Fruit fly (Drosophila melanogaster): Measurements from ENCODE around the gene HDAC3.
A peak's percentile ranks its signal among the peaks of the same experiment; 100 is the strongest.

The HDAC3 gene

dm6 chr3R:5463199-5463949 lies 11.0 kb downstream of the HDAC3 start:
- TF ChIP-seq Clk (GFP tag; optimal IDR thresholded peaks at IDR 0.05) (no peak), cic (GFP tag; optimal IDR thresholded peaks at IDR 0.05) (no peak), Crg-1 (GFP tag; optimal IDR thresholded peaks at IDR 0.05) (no peak), CG11617 (GFP tag; optimal IDR thresholded peaks at IDR 0.05) (no peak), bab1 (GFP tag; optimal IDR thresholded peaks at IDR 0.05) (no peak), pad (GFP tag; optimal IDR thresholded peaks at IDR 0.05) (peak; percentile 28), tj (GFP tag; optimal IDR thresholded peaks at IDR 0.05) (peak; percentile 66)

- TF ChIP-seq cnc (optimal IDR thresholded peaks at IDR 0.05): no peak
- no peak for TF ChIP-seq CG7101 (tag; optimal IDR thresholded peaks at IDR 0.05)
- no peak for TF ChIP-seq Clk (GFP tag; optimal IDR thresholded peaks at IDR 0.05)
- no peak for TF ChIP-seq Hr96 (GFP tag; optimal IDR thresholded peaks at IDR 0.05)
- no peak for TF ChIP-seq CG12768 (GFP tag; optimal IDR thresholded peaks at IDR 0.05)
- TF ChIP-seq pad (GFP tag; optimal IDR thresholded peaks at IDR 0.05): no peak
- TF ChIP-seq cic (GFP tag; optimal IDR thresholded peaks at IDR 0.05): no peak
- no peak for TF ChIP-seq CG5204 (GFP tag; optimal IDR thresholded peaks at IDR 0.05)
- no peak for TF ChIP-seq CG7045 (GFP tag; optimal IDR thresholded peaks at IDR 0.05)
- TF ChIP-seq CG33017 (tag; optimal IDR thresholded peaks at IDR 0.05): no peak
- TF ChIP-seq CG14711 (tag; optimal IDR thresholded peaks at IDR 0.05): no peak
- no peak for TF ChIP-seq Crg-1 (GFP tag; optimal IDR thresholded peaks at IDR 0.05)
- no peak for TF ChIP-seq toe (GFP tag; optimal IDR thresholded peaks at IDR 0.05)
- TF ChIP-seq CG11617 (GFP tag; optimal IDR thresholded peaks at IDR 0.05): no peak
- no peak for TF ChIP-seq Mnt (GFP tag; optimal IDR thresholded peaks at IDR 0.05)
- TF ChIP-seq bab1 (GFP tag; optimal IDR thresholded peaks at IDR 0.05): no peak
- TF ChIP-seq kay (GFP tag; ENCODE audit: borderline replicate concordance): no peak
- TF ChIP-seq ovo (GFP tag; optimal IDR thresholded peaks at IDR 0.05): no peak
- no peak for TF ChIP-seq CG1620 (GFP tag; optimal IDR thresholded peaks at IDR 0.05)
- no peak for TF ChIP-seq tj (GFP tag; optimal IDR thresholded peaks at IDR 0.05)
Observed at dm6 chr3R:5458627-5459026, 15.8 kb downstream of the HDAC3 start.

- TF ChIP-seq cic (GFP tag; optimal IDR thresholded peaks at IDR 0.05) (no peak), tj (GFP tag; optimal IDR thresholded peaks at IDR 0.05) (no peak), ovo (GFP tag; optimal IDR thresholded peaks at IDR 0.05) (no peak), CG1620 (GFP tag; optimal IDR thresholded peaks at IDR 0.05) (no peak), Crg-1 (GFP tag; optimal IDR thresholded peaks at IDR 0.05) (no peak), CG7101 (tag; optimal IDR thresholded peaks at IDR 0.05) (no peak), bab1 (GFP tag; optimal IDR thresholded peaks at IDR 0.05) (no peak), CG11617 (GFP tag; optimal IDR thresholded peaks at IDR 0.05) (no peak), cnc (optimal IDR thresholded peaks at IDR 0.05) (no peak), kay (GFP tag; ENCODE audit: borderline replicate concordance) (no peak), pad (GFP tag; optimal IDR thresholded peaks at IDR 0.05) (no peak), Mnt (GFP tag; optimal IDR thresholded peaks at IDR 0.05) (no peak), CG14711 (tag; optimal IDR thresholded peaks at IDR 0.05) (no peak), CG7045 (GFP tag; optimal IDR thresholded peaks at IDR 0.05) (no peak)
Observed at dm6 chr3R:5454334-5454733, 20.1 kb downstream of the HDAC3 start.

DNA sequence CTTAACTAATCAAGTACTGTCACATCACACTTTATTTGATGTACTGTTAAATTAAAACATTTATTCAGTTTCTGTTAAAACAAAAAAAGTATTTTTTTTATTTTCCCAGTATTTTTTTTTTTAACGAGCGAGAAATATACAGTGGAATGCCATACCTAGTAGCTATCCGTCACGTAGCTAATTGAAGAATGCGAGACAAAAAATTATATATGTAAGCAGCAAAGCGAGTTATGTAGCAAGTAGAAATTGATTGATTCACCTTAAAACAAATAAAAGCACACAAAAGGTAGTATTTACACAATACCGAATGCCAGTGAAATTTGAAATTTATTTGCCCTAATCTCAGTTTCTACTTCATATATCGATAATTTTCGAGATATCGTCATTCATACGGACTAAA lies 35.6 kb downstream of the HDAC3 start:
- TF ChIP-seq Clk (GFP tag; optimal IDR thresholded peaks at IDR 0.05) (no peak), CG1620 (GFP tag; optimal IDR thresholded peaks at IDR 0.05) (no peak), cic (GFP tag; optimal IDR thresholded peaks at IDR 0.05) (no peak), CG12768 (GFP tag; optimal IDR thresholded peaks at IDR 0.05) (no peak), cnc (optimal IDR thresholded peaks at IDR 0.05) (no peak), tj (GFP tag; optimal IDR thresholded peaks at IDR 0.05) (no peak), CG33017 (tag; optimal IDR thresholded peaks at IDR 0.05) (no peak), pad (GFP tag; optimal IDR thresholded peaks at IDR 0.05) (no peak), bab1 (GFP tag; optimal IDR thresholded peaks at IDR 0.05) (no peak), CG11617 (GFP tag; optimal IDR thresholded peaks at IDR 0.05) (no peak), Crg-1 (GFP tag; optimal IDR thresholded peaks at IDR 0.05) (no peak), CG14711 (tag; optimal IDR thresholded peaks at IDR 0.05) (no peak), kay (GFP tag; ENCODE audit: borderline replicate concordance) (no peak), Hr96 (GFP tag; optimal IDR thresholded peaks at IDR 0.05) (no peak), CG7101 (tag; optimal IDR thresholded peaks at IDR 0.05) (no peak), CG7045 (GFP tag; optimal IDR thresholded peaks at IDR 0.05) (no peak), ovo (GFP tag; optimal IDR thresholded peaks at IDR 0.05) (no peak), toe (GFP tag; optimal IDR thresholded peaks at IDR 0.05) (no peak), Mnt (GFP tag; optimal IDR thresholded peaks at IDR 0.05) (no peak), CG5204 (GFP tag; optimal IDR thresholded peaks at IDR 0.05) (no peak)

DNA sequence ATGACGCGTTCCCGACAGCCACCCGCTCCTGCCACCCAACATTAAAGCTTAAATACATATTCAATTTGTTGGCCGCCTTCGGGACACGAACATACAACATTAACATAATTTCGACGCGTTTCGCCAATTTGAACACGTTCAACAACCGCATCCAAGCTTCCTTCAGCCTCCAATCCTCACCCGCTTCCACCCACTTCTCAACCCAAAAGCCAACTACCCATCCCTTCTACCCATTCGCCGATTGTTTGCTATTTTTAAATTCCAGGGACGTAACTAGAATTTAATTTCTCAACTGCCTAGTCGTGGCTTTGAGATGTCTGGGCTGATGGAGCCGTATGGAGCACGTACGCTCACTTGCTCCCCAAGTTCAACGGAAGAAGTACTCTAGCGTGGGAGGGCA lies 44.6 kb downstream of the HDAC3 start:
- TF ChIP-seq CG7045 (GFP tag; optimal IDR thresholded peaks at IDR 0.05): no peak
- no peak for TF ChIP-seq Crg-1 (GFP tag; optimal IDR thresholded peaks at IDR 0.05)
- no peak for TF ChIP-seq tj (GFP tag; optimal IDR thresholded peaks at IDR 0.05)
- no peak for TF ChIP-seq bab1 (GFP tag; optimal IDR thresholded peaks at IDR 0.05)
- TF ChIP-seq kay (GFP tag; ENCODE audit: borderline replicate concordance): no peak
- TF ChIP-seq CG1620 (GFP tag; optimal IDR thresholded peaks at IDR 0.05): no peak
- no peak for TF ChIP-seq pad (GFP tag; optimal IDR thresholded peaks at IDR 0.05)

- TF ChIP-seq kay (GFP tag; ENCODE audit: borderline replicate concordance) (no peak), CG14711 (tag; optimal IDR thresholded peaks at IDR 0.05) (no peak), CG7101 (tag; optimal IDR thresholded peaks at IDR 0.05) (no peak), CG11617 (GFP tag; optimal IDR thresholded peaks at IDR 0.05) (no peak), cnc (optimal IDR thresholded peaks at IDR 0.05) (no peak), CG7045 (GFP tag; optimal IDR thresholded peaks at IDR 0.05) (no peak), toe (GFP tag; optimal IDR thresholded peaks at IDR 0.05) (no peak), CG5204 (GFP tag; optimal IDR thresholded peaks at IDR 0.05) (no peak), ovo (GFP tag; optimal IDR thresholded peaks at IDR 0.05) (no peak)
Observed at dm6 chr3R:5427157-5427556, 47.2 kb downstream of the HDAC3 start, which contains the start of gene CG12147. Gene CG12147 (minus strand): TSS chr3R:5427257.

Data from whole organism, adult.